Worm (Caenorhabditis elegans) whole organism, L1 larva: ENCODE measurements around the gene ZK1307.7.

Experiments
- dsc-1 ChIP-seq: sonication (generic microtip); optimal IDR thresholded peaks from 2 replicates; lab custom pipeline; 2016; ENCODE audit warnings: mild to moderate bottlenecking, missing genetic modification characterization, missing compliant biosample characterization
- fkh-10 ChIP-seq: sonication (generic microtip); optimal IDR thresholded peaks from 2 replicates; lab custom pipeline; 2017; ENCODE audit warnings: missing biosample characterization, missing genetic modification reagents, missing genetic modification characterization
- hlh-17 ChIP-seq: fragments of 200-800 bp; sonication (Bioruptor generic); optimal IDR thresholded peaks from 2 replicates; lab custom pipeline; 2018; ENCODE audit warnings: missing genetic modification characterization, mild to moderate bottlenecking, missing compliant biosample characterization, moderate library complexity, borderline replicate concordance
- lin-13 ChIP-seq: fragments of 150-350 bp; optimal IDR thresholded peaks from 2 replicates; lab custom pipeline; 2014; ENCODE audit warnings: missing biosample characterization, missing genetic modification reagents, missing genetic modification characterization
- pqm-1 ChIP-seq: sonication (generic microtip); optimal IDR thresholded peaks from 3 replicates; lab custom pipeline; 2017; ENCODE audit warnings: missing biosample characterization, missing genetic modification characterization

DNA sequence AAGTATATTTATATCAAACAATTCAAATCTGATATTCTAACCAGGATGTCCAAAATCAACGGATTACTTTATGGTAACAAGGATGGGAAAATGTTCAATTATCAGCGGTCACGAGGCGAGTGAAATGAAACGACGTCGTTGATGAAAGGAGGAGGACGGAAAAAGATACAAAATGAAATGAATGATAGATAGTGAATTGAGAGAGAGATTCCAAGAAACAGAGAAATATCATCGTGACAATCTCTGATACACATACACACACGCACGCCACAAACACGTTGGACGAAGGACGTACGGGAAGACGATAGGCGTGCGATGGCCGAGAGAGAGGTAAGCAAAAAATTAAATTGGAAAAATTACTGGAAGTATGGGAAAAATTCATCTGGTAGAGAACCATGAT is 35.3 kb upstream of the ZK1307.7 start:
- TF ChIP-seq fkh-10 (no peak), dsc-1 (no peak), lin-13 (GFP tag; lab: Kevin White, UChicago) (peak; percentile 65), hlh-17 (no peak), pqm-1 (tag; lab: Kevin White, UChicago) (no peak)
